Fruit fly (Drosophila melanogaster) whole organism, wandering third instar larva: ENCODE measurements around the gene CG16953.

Experiments
- Abd-B ChIP-seq: fragments of >200 bp; optimal IDR thresholded peaks from 2 replicates; lab custom pipeline; 2017; ENCODE audit warnings: missing biosample characterization, missing genetic modification characterization
- CG32264 ChIP-seq: fragments of 200-800 bp; sonication (Bioruptor generic); optimal IDR thresholded peaks from 2 replicates; lab custom pipeline; 2016; ENCODE audit warnings: missing biosample characterization, missing genetic modification characterization
- CG9705 ChIP-seq: fragments of 200-800 bp; sonication (Bioruptor generic); optimal IDR thresholded peaks from 2 replicates; lab custom pipeline; 2018; ENCODE audit warnings: missing biosample characterization, mild to moderate bottlenecking, missing genetic modification characterization
- CrebA ChIP-seq: fragments of 200-800 bp; sonication (Bioruptor generic); optimal IDR thresholded peaks from 2 replicates; lab custom pipeline; 2016; ENCODE audit warnings: missing biosample characterization, mild to moderate bottlenecking, missing genetic modification characterization, borderline replicate concordance
- Dfd ChIP-seq: fragments of >200 bp; optimal IDR thresholded peaks from 2 replicates; lab custom pipeline; 2017; ENCODE audit warnings: missing biosample characterization, missing genetic modification characterization
- Dif ChIP-seq: fragments of 200-275, 200-300 bp; sonication (Bioruptor generic); optimal IDR thresholded peaks from 2 replicates; lab custom pipeline; 2018; ENCODE audit warnings: missing biosample characterization, missing genetic modification characterization; ENCODE audit not compliant: partially characterized antibody
- GATAd ChIP-seq: sonication (Bioruptor generic); optimal IDR thresholded peaks from 2 replicates; lab custom pipeline; 2016; ENCODE audit warnings: missing biosample characterization, missing genetic modification characterization
- HLH106 ChIP-seq: fragments of 200-800 bp; optimal IDR thresholded peaks from 3 replicates; lab custom pipeline; 2019; ENCODE audit warnings: missing biosample characterization, mild to moderate bottlenecking, missing genetic modification characterization, moderate library complexity
- Hnf4 ChIP-seq: fragments of 200-800 bp; sonication (Bioruptor generic); optimal IDR thresholded peaks from 2 replicates; lab custom pipeline; 2016; ENCODE audit warnings: missing biosample characterization, mild to moderate bottlenecking, missing genetic modification characterization
- Hr78 ChIP-seq: fragments of >200 bp; optimal IDR thresholded peaks from 2 replicates; lab custom pipeline; 2017; ENCODE audit warnings: missing biosample characterization, missing genetic modification characterization
- Hr83 ChIP-seq: fragments of 200-300 bp; sonication (Bioruptor generic); optimal IDR thresholded peaks from 2 replicates; lab custom pipeline; 2016; ENCODE audit warnings: missing biosample characterization, mild to moderate bottlenecking, missing genetic modification characterization, moderate library complexity; ENCODE audit not compliant: poor library complexity, severe bottlenecking
- Jra ChIP-seq: sonication (Bioruptor generic); optimal IDR thresholded peaks from 2 replicates; lab custom pipeline; 2016; ENCODE audit warnings: missing biosample characterization, missing genetic modification characterization
- Mio ChIP-seq: sonication (Bioruptor generic); optimal IDR thresholded peaks from 2 replicates; lab custom pipeline; 2016; ENCODE audit warnings: missing biosample characterization, missing genetic modification characterization
- Myc ChIP-seq: fragments of >200 bp; optimal IDR thresholded peaks from 2 replicates; lab custom pipeline; 2017
- N ChIP-seq: fragments of >200 bp; optimal IDR thresholded peaks from 2 replicates; lab custom pipeline; 2018; ENCODE audit warnings: missing biosample characterization, missing external identifiers, missing genetic modification characterization
- OdsH ChIP-seq: fragments of 200-800 bp; sonication (Bioruptor generic); optimal IDR thresholded peaks from 2 replicates; lab custom pipeline; 2016; ENCODE audit warnings: missing biosample characterization, mild to moderate bottlenecking, missing genetic modification characterization
- Rel ChIP-seq, 2 experiments: fragments of 200-800 bp; sonication (Bioruptor generic) in 1 of 2; optimal IDR thresholded peaks; 2 replicates in 1 of 2; 3 replicates in 1 of 2; lab custom pipeline; 2016 to 2019; ENCODE audit warnings: mild to moderate bottlenecking in 2 of 2, missing biosample characterization in 2 of 2, missing genetic modification characterization in 2 of 2, moderate library complexity in 1 of 2
- Sp1 ChIP-seq: fragments of 200-800 bp; sonication (Bioruptor generic); optimal IDR thresholded peaks from 3 replicates; lab custom pipeline; 2019; ENCODE audit warnings: missing biosample characterization, mild to moderate bottlenecking, missing genetic modification characterization, moderate library complexity
- Vsx2 ChIP-seq: fragments of 200-300, 225-300 bp; sonication (Bioruptor generic); optimal IDR thresholded peaks from 2 replicates; lab custom pipeline; 2018; ENCODE audit warnings: missing biosample characterization, missing genetic modification characterization; ENCODE audit not compliant: partially characterized antibody
- br ChIP-seq: fragments of 200-800 bp; sonication (Bioruptor generic); optimal IDR thresholded peaks from 2 replicates; lab custom pipeline; 2016; ENCODE audit warnings: missing biosample characterization, missing genetic modification characterization
- brk ChIP-seq: fragments of 200-800 bp; sonication (Bioruptor generic); optimal IDR thresholded peaks from 2 replicates; lab custom pipeline; 2016; ENCODE audit warnings: missing biosample characterization, mild to moderate bottlenecking, missing genetic modification characterization
- dl ChIP-seq, 2 experiments: fragments of 175-275, 200-275 bp in 1 of 2; fragments of 200-275 bp in 1 of 2; sonication (Bioruptor generic); optimal IDR thresholded peaks; lab custom pipeline; 2018; ENCODE audit warnings: mild to moderate bottlenecking in 2 of 2, missing biosample characterization in 2 of 2, missing genetic modification characterization in 2 of 2, moderate library complexity in 2 of 2; ENCODE audit not compliant: partially characterized antibody in 2 of 2, insufficient read depth in 1 of 2
- dmrt93B ChIP-seq: fragments of 200-800 bp; sonication (Bioruptor generic); optimal IDR thresholded peaks from 2 replicates; lab custom pipeline; 2018; ENCODE audit warnings: missing biosample characterization, mild to moderate bottlenecking, missing genetic modification characterization
- dsf ChIP-seq: sonication (Bioruptor generic); optimal IDR thresholded peaks from 2 replicates; lab custom pipeline; 2016; ENCODE audit warnings: missing biosample characterization, missing genetic modification characterization, borderline replicate concordance
- ey ChIP-seq: fragments of 200-800 bp; sonication (Bioruptor generic); optimal IDR thresholded peaks from 2 replicates; lab custom pipeline; 2016; ENCODE audit warnings: missing biosample characterization, missing genetic modification characterization
- foxo ChIP-seq, 2 experiments: fragments of 200-800 bp; sonication (Bioruptor generic); optimal IDR thresholded peaks; 2 replicates in 1 of 2; 3 replicates in 1 of 2; lab custom pipeline; 2016 to 2017; ENCODE audit warnings: missing biosample characterization in 2 of 2, missing genetic modification characterization in 2 of 2
- fru ChIP-seq: fragments of 200-800 bp; sonication (Bioruptor generic); optimal IDR thresholded peaks from 3 replicates; lab custom pipeline; 2016; ENCODE audit warnings: missing biosample characterization, mild to moderate bottlenecking, missing genetic modification characterization
- h ChIP-seq: fragments of 200-800 bp; sonication (Bioruptor generic); optimal IDR thresholded peaks from 3 replicates; lab custom pipeline; 2016; ENCODE audit warnings: missing biosample characterization, mild to moderate bottlenecking, missing genetic modification characterization
- jim ChIP-seq: fragments of 175-275, 200-325 bp; sonication (Bioruptor generic); optimal IDR thresholded peaks from 2 replicates; lab custom pipeline; 2016; ENCODE audit warnings: missing biosample characterization, mild to moderate bottlenecking, missing genetic modification characterization
- lola ChIP-seq: fragments of >200 bp; optimal IDR thresholded peaks from 2 replicates; lab custom pipeline; 2017; ENCODE audit warnings: missing biosample characterization, missing genetic modification characterization
- pan ChIP-seq: fragments of >200 bp; optimal IDR thresholded peaks from 2 replicates; lab custom pipeline; 2017
- psq ChIP-seq: fragments of 200-800 bp; sonication (Bioruptor generic); optimal IDR thresholded peaks from 3 replicates; lab custom pipeline; 2017; ENCODE audit warnings: missing biosample characterization, mild to moderate bottlenecking, missing genetic modification characterization, moderate library complexity
- rgr ChIP-seq: fragments of 200-800 bp; sonication (Bioruptor generic); optimal IDR thresholded peaks from 3 replicates; lab custom pipeline; 2016; ENCODE audit warnings: missing biosample characterization, mild to moderate bottlenecking, missing genetic modification characterization
- sage ChIP-seq: fragments of 200-800 bp; sonication (Bioruptor generic); optimal IDR thresholded peaks from 2 replicates; lab custom pipeline; 2016; ENCODE audit warnings: missing biosample characterization, mild to moderate bottlenecking, missing genetic modification characterization
- sv ChIP-seq: fragments of 200-800 bp; sonication (Bioruptor generic); optimal IDR thresholded peaks from 3 replicates; lab custom pipeline; 2016; ENCODE audit warnings: missing biosample characterization, missing genetic modification characterization
- tai ChIP-seq: sonication (Bioruptor generic); optimal IDR thresholded peaks from 2 replicates; lab custom pipeline; 2016; ENCODE audit warnings: missing biosample characterization, missing genetic modification characterization
- usp ChIP-seq: fragments of >200 bp; optimal IDR thresholded peaks from 2 replicates; lab custom pipeline; 2017; ENCODE audit warnings: missing biosample characterization, missing genetic modification characterization
- woc ChIP-seq: sonication (Bioruptor generic); optimal IDR thresholded peaks from 2 replicates; lab custom pipeline; 2016; ENCODE audit warnings: missing biosample characterization, mild to moderate bottlenecking, missing genetic modification characterization

The CG16953 gene

dm6 chr3R:20585566-20585965 lies at the start of gene CG16953:
Gene CG16953 (minus strand): TSS chr3R:20585833.
- no peak for TF ChIP-seq Rel (GFP tag; optimal IDR thresholded peaks at IDR 0.05; lab: Kevin White, UChicago)
- peak; percentile 35 for TF ChIP-seq Rel (tag; optimal IDR thresholded peaks at IDR 0.05; lab: Kevin White, UChicago)
- TF ChIP-seq Sp1 (GFP tag; lab: Kevin White, UChicago) = peak; percentile 14
- TF ChIP-seq br (GFP tag; lab: Kevin White, UChicago) = peak; percentile 1
- TF ChIP-seq psq (GFP tag; lab: Kevin White, UChicago) = no peak
- no peak for TF ChIP-seq Hr83
- TF ChIP-seq HLH106 (tag; lab: Kevin White, UChicago) = no peak
- TF ChIP-seq ey (GFP tag; lab: Kevin White, UChicago) = no peak
- no peak for TF ChIP-seq jim
- TF ChIP-seq Jra (GFP tag; lab: Kevin White, UChicago) = peak; percentile 28
- TF ChIP-seq Dif (GFP tag; lab: Kevin White, UChicago) = no peak
- TF ChIP-seq, all 38 proteins: peak for 4

- TF ChIP-seq jim (no peak), CG9705 (peak; percentile 18), h (GFP tag; lab: Kevin White, UChicago) (peak; percentile 12), HLH106 (tag; lab: Kevin White, UChicago) (peak; percentile 36), Hr83 (peak; percentile 11)
Observed at dm6 chr3R:20634674-20635594, 49.3 kb upstream of the CG16953 start, which contains the start of the genes Pi3K92E and Lrrk. Gene Pi3K92E (minus strand): TSS chr3R:20634732. Gene Lrrk (plus strand): TSS chr3R:20635480.

dm6 chr3R:20633984-20634446 lies 48.4 kb upstream of the CG16953 start:
- TF ChIP-seq br (GFP tag; lab: Kevin White, UChicago) (peak; percentile 86), sage (no peak), Jra (GFP tag; lab: Kevin White, UChicago) (peak; percentile 69), Myc (lab: Kevin White, UChicago) (no peak), Dif (GFP tag; lab: Kevin White, UChicago) (no peak), Mio (no peak), rgr (no peak), fru (no peak), dmrt93B (GFP tag; lab: Kevin White, UChicago) (no peak), Hr78 (GFP tag; lab: Kevin White, UChicago) (no peak), jim (no peak), h (GFP tag; lab: Kevin White, UChicago) (no peak), tai (GFP tag; lab: Kevin White, UChicago) (no peak), psq (GFP tag; lab: Kevin White, UChicago) (peak; percentile 62), foxo (GFP tag; optimal IDR thresholded peaks at IDR 0.05; lab: Kevin White, UChicago) (no peak), sv (GFP tag; lab: Kevin White, UChicago) (peak; percentile 19), pan (no peak), CrebA (GFP tag; lab: Kevin White, UChicago) (no peak), woc (GFP tag; lab: Kevin White, UChicago) (peak; percentile 97), CG32264 (GFP tag; lab: Kevin White, UChicago) (peak; percentile 41), GATAd (GFP tag; lab: Kevin White, UChicago) (no peak), Sp1 (GFP tag; lab: Kevin White, UChicago) (no peak), Rel (GFP tag; optimal IDR thresholded peaks at IDR 0.05; lab: Kevin White, UChicago) (no peak), Rel (tag; optimal IDR thresholded peaks at IDR 0.05; lab: Kevin White, UChicago) (no peak), dsf (GFP tag; lab: Kevin White, UChicago) (no peak), Hr83 (no peak), Abd-B (GFP tag; lab: Kevin White, UChicago) (no peak), HLH106 (tag; lab: Kevin White, UChicago) (no peak), lola (GFP tag; lab: Kevin White, UChicago) (no peak), Hnf4 (no peak), Dfd (GFP tag; lab: Kevin White, UChicago) (no peak), ey (GFP tag; lab: Kevin White, UChicago) (peak; percentile 76), dl (GFP tag; optimal IDR thresholded peaks at IDR 0.05; lab: Kevin White, UChicago; ENCODE audit: insufficient read depth in 1 of 2, partially characterized antibody in 2 of 2) (no peak), Vsx2 (GFP tag; lab: Kevin White, UChicago) (no peak), brk (GFP tag; lab: Kevin White, UChicago) (no peak), N (GFP tag; lab: Kevin White, UChicago) (no peak), usp (GFP tag; lab: Kevin White, UChicago) (no peak), OdsH (GFP tag; lab: Kevin White, UChicago) (peak; percentile 79), CG9705 (peak; percentile 37)
